Fruit fly (Drosophila melanogaster): Measurements from ENCODE around the gene IM33.

IM33 gene

DNA sequence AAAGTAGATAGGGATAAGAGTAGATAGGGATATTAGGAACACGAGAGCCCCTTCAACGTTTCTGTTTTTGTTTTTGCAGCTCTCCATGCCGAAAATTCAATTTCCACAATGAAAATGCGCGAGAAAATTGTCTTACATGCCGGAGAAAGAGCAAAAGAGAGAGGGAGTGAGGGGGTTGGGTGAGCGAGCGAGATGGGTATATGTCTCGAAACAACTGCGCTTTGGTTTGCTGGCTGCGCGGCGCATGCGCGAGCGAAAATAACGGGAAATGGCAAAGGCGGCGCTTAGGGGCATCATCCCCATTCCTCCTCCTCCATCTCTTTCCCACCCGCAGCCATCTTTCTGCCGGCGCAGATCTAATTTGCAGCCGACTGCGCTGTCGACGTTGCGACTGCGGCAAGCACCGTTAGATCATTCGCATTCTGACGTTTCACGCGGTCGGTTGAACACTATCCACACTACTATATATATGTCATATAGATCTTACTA is 34.1 kb downstream of the IM33 start, which contains the start of gene Drgx:
Gene Drgx (plus strand): TSS at position 439 of the 489 bp plus-strand sequence.
- TF ChIP-seq N (GFP tag; optimal IDR thresholded peaks at IDR 0.05) (no peak), woc (GFP tag; optimal IDR thresholded peaks at IDR 0.05) (no peak), dl (GFP tag; optimal IDR thresholded peaks at IDR 0.05; ENCODE audit: insufficient read depth in 1 of 2, partially characterized antibody in 2 of 2) (peak in 1 of 2 experiments; percentile 29), fru (GFP tag; optimal IDR thresholded peaks at IDR 0.05) (no peak), OdsH (GFP tag; optimal IDR thresholded peaks at IDR 0.05) (no peak), h (GFP tag; optimal IDR thresholded peaks at IDR 0.05) (no peak), Abd-B (GFP tag; optimal IDR thresholded peaks at IDR 0.05) (no peak), CG9705 (GFP tag; optimal IDR thresholded peaks at IDR 0.05) (no peak), Vsx2 (GFP tag; optimal IDR thresholded peaks at IDR 0.05; ENCODE audit: partially characterized antibody) (peak; percentile 54), brk (GFP tag; optimal IDR thresholded peaks at IDR 0.05) (no peak), HLH106 (tag; optimal IDR thresholded peaks at IDR 0.05) (no peak), Myc (optimal IDR thresholded peaks at IDR 0.05) (no peak), Dif (GFP tag; optimal IDR thresholded peaks at IDR 0.05; ENCODE audit: partially characterized antibody) (peak; percentile 42), CG32264 (GFP tag; optimal IDR thresholded peaks at IDR 0.05) (no peak), lola (GFP tag; optimal IDR thresholded peaks at IDR 0.05) (no peak), pan (optimal IDR thresholded peaks at IDR 0.05) (no peak), sv (GFP tag; optimal IDR thresholded peaks at IDR 0.05) (no peak), rgr (GFP tag; optimal IDR thresholded peaks at IDR 0.05) (no peak)

DNA sequence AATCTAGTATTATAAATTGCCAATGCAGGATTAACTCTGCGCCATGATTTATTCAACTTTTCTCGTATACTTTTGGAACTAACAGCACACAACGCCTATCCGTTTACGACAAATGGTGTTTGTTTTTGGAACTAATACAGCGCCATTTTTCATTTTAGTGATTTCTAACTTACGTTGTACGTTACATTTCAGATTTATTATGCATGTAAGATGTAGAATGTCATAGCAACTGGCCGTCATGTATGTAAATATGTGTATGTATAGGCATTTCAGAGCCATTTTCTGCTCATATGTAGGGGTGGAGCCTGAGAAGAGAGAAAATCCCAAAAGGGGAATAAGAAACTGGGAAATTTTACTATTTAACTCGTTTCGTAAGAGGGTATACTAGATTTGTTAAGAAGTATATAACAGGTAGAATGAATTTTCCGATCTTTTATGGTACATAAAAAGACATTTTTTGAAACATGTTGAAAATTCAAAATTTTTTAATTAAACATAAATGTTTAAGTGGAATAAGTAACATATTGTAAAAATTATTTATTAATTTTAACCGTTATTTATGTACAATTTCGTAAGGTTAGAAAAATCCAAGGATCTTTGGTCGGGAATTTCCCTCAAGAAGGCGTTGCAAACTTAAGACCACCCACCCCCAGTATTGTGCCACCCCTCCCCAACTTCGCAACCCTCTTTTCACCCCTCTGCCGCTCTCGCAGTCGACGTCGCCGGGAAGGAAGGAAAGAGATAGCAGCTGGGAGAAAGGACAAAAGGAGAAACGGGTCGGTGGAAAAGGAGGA is 38.9 kb downstream of the IM33 start:
- TF ChIP-seq dmrt93B (GFP tag; optimal IDR thresholded peaks at IDR 0.05) (peak; percentile 26), OdsH (GFP tag; optimal IDR thresholded peaks at IDR 0.05) (peak; percentile 7), CG32264 (GFP tag; optimal IDR thresholded peaks at IDR 0.05) (no peak), Myc (optimal IDR thresholded peaks at IDR 0.05) (peak; percentile 90), Vsx2 (GFP tag; optimal IDR thresholded peaks at IDR 0.05; ENCODE audit: partially characterized antibody) (no peak), pan (optimal IDR thresholded peaks at IDR 0.05) (no peak), dl (GFP tag; optimal IDR thresholded peaks at IDR 0.05; ENCODE audit: insufficient read depth in 1 of 2, partially characterized antibody in 2 of 2) (no peak), jim (GFP tag; optimal IDR thresholded peaks at IDR 0.05) (no peak), brk (GFP tag; optimal IDR thresholded peaks at IDR 0.05) (peak; percentile 19), Hr78 (GFP tag; optimal IDR thresholded peaks at IDR 0.05) (no peak), woc (GFP tag; optimal IDR thresholded peaks at IDR 0.05) (no peak), Sp1 (GFP tag; optimal IDR thresholded peaks at IDR 0.05) (no peak), sage (GFP tag; optimal IDR thresholded peaks at IDR 0.05) (no peak), N (GFP tag; optimal IDR thresholded peaks at IDR 0.05) (no peak), lola (GFP tag; optimal IDR thresholded peaks at IDR 0.05) (no peak), CG9705 (GFP tag; optimal IDR thresholded peaks at IDR 0.05) (no peak), Mio (GFP tag; optimal IDR thresholded peaks at IDR 0.05) (no peak), Jra (GFP tag; optimal IDR thresholded peaks at IDR 0.05) (no peak), ey (GFP tag; optimal IDR thresholded peaks at IDR 0.05) (peak; percentile 43), Dif (GFP tag; optimal IDR thresholded peaks at IDR 0.05; ENCODE audit: partially characterized antibody) (no peak), usp (GFP tag; optimal IDR thresholded peaks at IDR 0.05) (no peak), Hnf4 (GFP tag; optimal IDR thresholded peaks at IDR 0.05) (peak; percentile 26), psq (GFP tag; optimal IDR thresholded peaks at IDR 0.05) (no peak), Dfd (GFP tag; optimal IDR thresholded peaks at IDR 0.05) (no peak), sv (GFP tag; optimal IDR thresholded peaks at IDR 0.05) (no peak), CrebA (GFP tag; optimal IDR thresholded peaks at IDR 0.05; ENCODE audit: borderline replicate concordance) (peak; percentile 60), dsf (GFP tag; optimal IDR thresholded peaks at IDR 0.05; ENCODE audit: borderline replicate concordance) (no peak), br (GFP tag; optimal IDR thresholded peaks at IDR 0.05) (no peak), rgr (GFP tag; optimal IDR thresholded peaks at IDR 0.05) (peak; percentile 34), h (GFP tag; optimal IDR thresholded peaks at IDR 0.05) (peak; percentile 45), foxo (GFP tag; optimal IDR thresholded peaks at IDR 0.05) (peak in 1 of 2 experiments; percentile 63), Abd-B (GFP tag; optimal IDR thresholded peaks at IDR 0.05) (no peak), fru (GFP tag; optimal IDR thresholded peaks at IDR 0.05) (peak; percentile 33), Hr83 (GFP tag; optimal IDR thresholded peaks at IDR 0.05; ENCODE audit: poor library complexity, severe bottlenecking) (no peak), Rel (GFP tag; optimal IDR thresholded peaks at IDR 0.05) (no peak), Rel (tag; optimal IDR thresholded peaks at IDR 0.05) (no peak), HLH106 (tag; optimal IDR thresholded peaks at IDR 0.05) (peak; percentile 50), tai (GFP tag; optimal IDR thresholded peaks at IDR 0.05) (peak; percentile 46), GATAd (GFP tag; optimal IDR thresholded peaks at IDR 0.05) (no peak)

Data from whole organism, wandering third instar larva.